Fruit fly (Drosophila melanogaster): ENCODE measurements around the gene CG14985.

The CG14985 gene

DNA sequence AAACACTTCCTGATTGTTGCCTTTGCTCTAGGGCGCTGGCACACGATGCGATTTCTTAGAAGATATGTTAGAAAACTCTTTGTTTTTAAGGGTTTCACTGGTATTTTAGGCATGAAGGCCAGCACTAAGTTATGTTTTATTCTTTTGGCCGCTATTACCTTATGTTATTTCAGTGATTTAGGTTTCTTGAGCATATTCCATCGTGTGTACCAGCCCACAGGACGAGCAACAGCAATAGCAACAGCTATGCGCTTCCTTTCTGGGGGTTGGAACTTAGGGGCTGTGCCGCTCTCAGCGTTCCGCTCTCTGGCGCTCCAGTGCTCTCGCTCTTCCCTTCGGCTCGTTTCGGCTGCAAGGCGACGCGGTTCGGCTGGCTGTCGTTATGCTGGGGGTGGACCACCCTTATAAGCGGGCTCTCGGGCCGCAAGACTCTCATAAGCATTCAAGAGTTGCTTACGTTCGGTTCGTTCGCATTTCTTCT lies 19.8 kb upstream of the CG14985 start, which contains the start of gene scrt (continued):
- TF ChIP-seq Hr51 (GFP tag; optimal IDR thresholded peaks at IDR 0.05) (peak in 1 of 2 experiments; percentile 75), CG11696 (GFP tag; IDR thresholded peaks at IDR 0.05) (no peak), sd (tag; optimal IDR thresholded peaks at IDR 0.05) (no peak), dimm (GFP tag; IDR thresholded peaks at IDR 0.05) (no peak), CG12219 (GFP tag; optimal IDR thresholded peaks at IDR 0.05) (peak; percentile 28), fru (optimal IDR thresholded peaks at IDR 0.05) (no peak), CG3163 (GFP tag; optimal IDR thresholded peaks at IDR 0.05) (peak; percentile 7), Rx (GFP tag; IDR thresholded peaks at IDR 0.05) (peak; percentile 51), kay (GFP tag; optimal IDR thresholded peaks at IDR 0.05) (peak; percentile 3), abd-A (tag; optimal IDR thresholded peaks at IDR 0.05) (no peak), sna (GFP tag; IDR thresholded peaks at IDR 0.05; ENCODE audit: partially characterized antibody) (peak; percentile 66), PHDP (tag; optimal IDR thresholded peaks at IDR 0.05) (peak; percentile 73), otp (GFP tag; IDR thresholded peaks at IDR 0.05) (no peak), Bteb2 (GFP tag; optimal IDR thresholded peaks at IDR 0.05) (no peak), Deaf1 (tag; optimal IDR thresholded peaks at IDR 0.05) (peak; percentile 97), tx (GFP tag; optimal IDR thresholded peaks at IDR 0.05) (no peak), emc (GFP tag; optimal IDR thresholded peaks at IDR 0.05) (no peak), Poxn (GFP tag; IDR thresholded peaks at IDR 0.05) (no peak), pzg (GFP tag; optimal IDR thresholded peaks at IDR 0.05) (no peak), Elba2 (GFP tag; optimal IDR thresholded peaks at IDR 0.05) (no peak), br (optimal IDR thresholded peaks at IDR 0.05) (no peak), CG42726 (GFP tag; IDR thresholded peaks at IDR 0.05; ENCODE audit: partially characterized antibody) (no peak), MBD-R2 (GFP tag; IDR thresholded peaks at IDR 0.05) (no peak), schlank (tag; optimal IDR thresholded peaks at IDR 0.05) (no peak), CG5180 (GFP tag; optimal IDR thresholded peaks at IDR 0.05) (peak; percentile 31), lola (GFP tag; optimal IDR thresholded peaks at IDR 0.05) (peak in 1 of 3 experiments; percentile 90), zfh1 (GFP tag; IDR thresholded peaks at IDR 0.05) (peak; percentile 76), Ets65A (GFP tag) (peak; percentile 82), unpg (GFP tag; optimal IDR thresholded peaks at IDR 0.05) (peak; percentile 59), CG11723 (GFP tag; optimal IDR thresholded peaks at IDR 0.05) (peak; percentile 21), CG1529 (GFP tag; optimal IDR thresholded peaks at IDR 0.05) (peak; percentile 1), knrl (GFP tag; IDR thresholded peaks at IDR 0.05; ENCODE audit: partially characterized antibody) (peak; percentile 72; the same call in 2 of the 3 replicates), CG9437 (GFP tag; optimal IDR thresholded peaks at IDR 0.05) (no peak), sens (GFP tag) (peak; percentile 90), CG1233 (GFP tag; optimal IDR thresholded peaks at IDR 0.05) (no peak), rib (GFP tag; IDR thresholded peaks at IDR 0.05) (no peak), jumu (GFP tag; optimal IDR thresholded peaks at IDR 0.05) (no peak), CG13424 (tag; optimal IDR thresholded peaks at IDR 0.05) (peak; percentile 88), H15 (GFP tag; IDR thresholded peaks at IDR 0.05) (0 out of 3 replicates have a peak, but pooled peaks have one; percentile 47), ara (GFP tag; IDR thresholded peaks at IDR 0.05) (peak; percentile 79), CG12236 (GFP tag; optimal IDR thresholded peaks at IDR 0.05) (no peak), CkIIα-i1 (GFP tag; IDR thresholded peaks at IDR 0.05) (no peak), maf-S (GFP tag; optimal IDR thresholded peaks at IDR 0.05) (no peak), NK7.1 (GFP tag; optimal IDR thresholded peaks at IDR 0.05) (no peak), dati (GFP tag; IDR thresholded peaks at IDR 0.05) (no peak), seq (GFP tag; IDR thresholded peaks at IDR 0.05) (peak; percentile 73), Sry-δ (GFP tag; optimal IDR thresholded peaks at IDR 0.05) (no peak), CG12071 (GFP tag; optimal IDR thresholded peaks at IDR 0.05) (no peak), CG18011 (GFP tag; optimal IDR thresholded peaks at IDR 0.05) (no peak), CG10654 (GFP tag; optimal IDR thresholded peaks at IDR 0.05) (no peak), vfl (GFP tag; optimal IDR thresholded peaks at IDR 0.05) (no peak), CG17802 (tag; optimal IDR thresholded peaks at IDR 0.05) (peak; percentile 7)

Measured in whole organism, embryonic.